Worm (Caenorhabditis elegans) whole organism, L1 larva: Measurements from ENCODE around the gene rpac-19.
A peak's percentile ranks its signal among the peaks of the same experiment; 100 is the strongest.

Experiments used
- F16B12.6 ChIP-seq: fragments of 150-350 bp; optimal IDR thresholded peaks from 2 replicates; lab custom pipeline; 2014; ENCODE audit warnings: missing biosample characterization, missing genetic modification characterization
- Y116A8C.19 ChIP-seq: sonication (generic microtip); optimal IDR thresholded peaks from 2 replicates; lab custom pipeline; 2016; ENCODE audit warnings: missing compliant biosample characterization, missing genetic modification characterization, borderline replicate concordance
- aly-2 ChIP-seq: fragments of 150-350 bp; optimal IDR thresholded peaks from 2 replicates; lab custom pipeline; 2014; ENCODE audit warnings: missing biosample characterization, missing genetic modification characterization
- ama-1 ChIP-seq: fragments of 150-350 bp; optimal IDR thresholded peaks from 2 replicates; lab custom pipeline; 2014
- blmp-1 ChIP-seq: fragments of 150-350 bp; optimal IDR thresholded peaks from 2 replicates; lab custom pipeline; 2014; ENCODE audit warnings: missing biosample characterization, missing genetic modification characterization
- ceh-63 ChIP-seq: fragments of 200-800 bp; sonication (Bioruptor generic); optimal IDR thresholded peaks from 2 replicates; lab custom pipeline; 2018; ENCODE audit warnings: mild to moderate bottlenecking, missing genetic modification characterization, missing compliant biosample characterization
- ceh-90 ChIP-seq: sonication (generic microtip); optimal IDR thresholded peaks from 2 replicates; lab custom pipeline; 2016; ENCODE audit warnings: missing genetic modification characterization, missing compliant biosample characterization
- ces-1 ChIP-seq: fragments of 150-350 bp; optimal IDR thresholded peaks from 2 replicates; lab custom pipeline; 2014; ENCODE audit warnings: missing biosample characterization, missing genetic modification reagents, missing genetic modification characterization
- dpl-1 ChIP-seq, 3 experiments: fragments of 150-350 bp in 2 of 3; sonication (generic microtip) in 1 of 3; optimal IDR thresholded peaks; 2 replicates each; lab custom pipeline; 2014 to 2017; ENCODE audit warnings: missing biosample characterization in 3 of 3, missing genetic modification characterization in 3 of 3, missing genetic modification reagents in 3 of 3
- dsc-1 ChIP-seq: sonication (generic microtip); optimal IDR thresholded peaks from 2 replicates; lab custom pipeline; 2016; ENCODE audit warnings: mild to moderate bottlenecking, missing genetic modification characterization, missing compliant biosample characterization
- efl-1 ChIP-seq, 4 experiments: fragments of 150-350 bp; optimal IDR thresholded peaks in 3 of 4; peaks in 1 of 4; 1 replicate in 1 of 4; 2 replicates in 3 of 4; lab custom pipeline; 2014; ENCODE audit warnings: missing biosample characterization in 2 of 4, missing genetic modification characterization in 2 of 4, missing genetic modification reagents in 2 of 4
- egl-27 ChIP-seq, 2 experiments: fragments of 150-350 bp in 1 of 2; sonication (generic microtip); optimal IDR thresholded peaks; 3 replicates each; lab custom pipeline; 2017 to 2018; ENCODE audit warnings: missing biosample characterization in 2 of 2, missing genetic modification characterization in 2 of 2, missing genetic modification reagents in 2 of 2
- elt-2 ChIP-seq: sonication (generic microtip); optimal IDR thresholded peaks from 2 replicates; lab custom pipeline; 2016; ENCODE audit warnings: missing genetic modification characterization, mild to moderate bottlenecking, inconsistent platforms, missing compliant biosample characterization, missing genetic modification reagents
- elt-3 ChIP-seq, 6 experiments: fragments of 150-350 bp in 1 of 6; sonication (generic microtip); optimal IDR thresholded peaks; 2 replicates each; lab custom pipeline; 2017 to 2018; ENCODE audit warnings: missing biosample characterization in 6 of 6, missing genetic modification characterization in 6 of 6, inconsistent platforms in 1 of 6
- ets-5 ChIP-seq: fragments of 200-800 bp; sonication (Bioruptor generic); IDR thresholded peaks from 2 replicates; pipeline ENCODE4 v1.3.6; 2022; ENCODE audit warnings: missing genetic modification characterization, missing compliant biosample characterization
- fkh-10 ChIP-seq: sonication (generic microtip); optimal IDR thresholded peaks from 2 replicates; lab custom pipeline; 2017; ENCODE audit warnings: missing biosample characterization, missing genetic modification reagents, missing genetic modification characterization
- grh-1 ChIP-seq: fragments of 200-800 bp; sonication (Bioruptor generic); IDR thresholded peaks from 2 replicates; pipeline ENCODE4 v1.3.6; 2022; ENCODE audit warnings: missing genetic modification reagents, missing genetic modification characterization, missing compliant biosample characterization
- lin-13 ChIP-seq: fragments of 150-350 bp; optimal IDR thresholded peaks from 2 replicates; lab custom pipeline; 2014; ENCODE audit warnings: missing biosample characterization, missing genetic modification reagents, missing genetic modification characterization
- lin-14 ChIP-seq: fragments of 200-800 bp; sonication (Bioruptor generic); optimal IDR thresholded peaks from 2 replicates; lab custom pipeline; 2018; ENCODE audit warnings: mild to moderate bottlenecking, missing genetic modification characterization, moderate library complexity, missing compliant biosample characterization
- lir-3 ChIP-seq: sonication (generic microtip); optimal IDR thresholded peaks from 2 replicates; lab custom pipeline; 2016; ENCODE audit warnings: mild to moderate bottlenecking, missing genetic modification characterization, moderate library complexity, missing compliant biosample characterization; ENCODE audit not compliant: poor library complexity
- lsy-2 ChIP-seq, 2 experiments: fragments of 150-350 bp; optimal IDR thresholded peaks; 2 replicates each; lab custom pipeline; 2014; ENCODE audit warnings: missing biosample characterization in 2 of 2, missing genetic modification characterization in 2 of 2
- mab-9 ChIP-seq: fragments of 200-800 bp; sonication (Bioruptor generic); IDR thresholded peaks from 2 replicates; pipeline ENCODE4 v1.3.6; 2022; ENCODE audit warnings: missing genetic modification reagents, missing genetic modification characterization, missing compliant biosample characterization
- mdl-1 ChIP-seq, 2 experiments: fragments of 150-350 bp; optimal IDR thresholded peaks; 2 replicates each; lab custom pipeline; 2014 to 2017; ENCODE audit warnings: missing biosample characterization in 2 of 2, missing genetic modification characterization in 2 of 2, inconsistent platforms in 1 of 2
- mef-2 ChIP-seq: fragments of 150-350 bp; optimal IDR thresholded peaks from 2 replicates; lab custom pipeline; 2014; ENCODE audit warnings: missing biosample characterization, missing genetic modification characterization
- nhr-11 ChIP-seq: fragments of 150-350 bp; optimal IDR thresholded peaks from 2 replicates; lab custom pipeline; 2014; ENCODE audit warnings: missing biosample characterization, missing genetic modification characterization
- nhr-19 ChIP-seq: fragments of 200-800 bp; sonication (Bioruptor generic); conservative IDR thresholded peaks from 2 replicates; pipeline ENCODE4 v1.3.6; 2022; ENCODE audit warnings: missing genetic modification characterization, missing compliant biosample characterization
- nhr-20 ChIP-seq: sonication (generic microtip); optimal IDR thresholded peaks from 2 replicates; lab custom pipeline; 2016; ENCODE audit warnings: mild to moderate bottlenecking, missing genetic modification characterization, missing compliant biosample characterization
- nhr-237 ChIP-seq: fragments of 150-350 bp; optimal IDR thresholded peaks from 2 replicates; lab custom pipeline; 2014; ENCODE audit warnings: missing biosample characterization, missing genetic modification characterization
- nhr-71 ChIP-seq: sonication (generic microtip); optimal IDR thresholded peaks from 2 replicates; lab custom pipeline; 2016; ENCODE audit warnings: mild to moderate bottlenecking, missing genetic modification characterization, moderate library complexity, missing compliant biosample characterization
- nhr-77 ChIP-seq: fragments of 150-350 bp; optimal IDR thresholded peaks from 2 replicates; lab custom pipeline; 2014; ENCODE audit warnings: missing biosample characterization, missing genetic modification characterization
- nhr-85 ChIP-seq: sonication (generic microtip); peaks from one replicate; lab custom pipeline; 2016; ENCODE audit warnings: missing genetic modification characterization, inconsistent platforms, missing compliant biosample characterization
- nhr-90 ChIP-seq: sonication (generic microtip); optimal IDR thresholded peaks from 2 replicates; lab custom pipeline; 2016; ENCODE audit warnings: mild to moderate bottlenecking, missing genetic modification characterization, missing compliant biosample characterization; ENCODE audit not compliant: poor library complexity
- pqm-1 ChIP-seq: sonication (generic microtip); optimal IDR thresholded peaks from 3 replicates; lab custom pipeline; 2017; ENCODE audit warnings: missing biosample characterization, missing genetic modification characterization
- rnt-1 ChIP-seq: sonication (generic microtip); optimal IDR thresholded peaks from 2 replicates; lab custom pipeline; 2016; ENCODE audit warnings: mild to moderate bottlenecking, missing genetic modification characterization, moderate library complexity, missing compliant biosample characterization
- skn-1 ChIP-seq: fragments of 150-350 bp; optimal IDR thresholded peaks from 2 replicates; lab custom pipeline; 2014; ENCODE audit warnings: missing biosample characterization, missing genetic modification characterization
- snu-23 ChIP-seq: sonication (generic microtip); optimal IDR thresholded peaks from 2 replicates; lab custom pipeline; 2016; ENCODE audit warnings: missing genetic modification characterization, missing compliant biosample characterization
- sptf-1 ChIP-seq: fragments of 150-350 bp; optimal IDR thresholded peaks from 2 replicates; lab custom pipeline; 2014; ENCODE audit warnings: missing biosample characterization, missing genetic modification characterization
- swsn-7 ChIP-seq: sonication (generic microtip); optimal IDR thresholded peaks from 2 replicates; lab custom pipeline; 2016; ENCODE audit warnings: missing genetic modification characterization, missing compliant biosample characterization
- tlp-1 ChIP-seq: fragments of 150-350 bp; optimal IDR thresholded peaks from 2 replicates; lab custom pipeline; 2014; ENCODE audit warnings: missing biosample characterization, missing genetic modification characterization
- unc-130 ChIP-seq: fragments of 150-350 bp; optimal IDR thresholded peaks from 2 replicates; lab custom pipeline; 2017; ENCODE audit warnings: missing biosample characterization, missing genetic modification characterization, inconsistent platforms
- unc-86 ChIP-seq: sonication (generic microtip); optimal IDR thresholded peaks from 2 replicates; lab custom pipeline; 2016; ENCODE audit warnings: missing genetic modification characterization, missing compliant biosample characterization
- vab-15 ChIP-seq: sonication (generic microtip); optimal IDR thresholded peaks from 2 replicates; lab custom pipeline; 2017; ENCODE audit warnings: missing genotype, mild to moderate bottlenecking, missing genetic modification characterization, missing compliant biosample characterization
- zag-1 ChIP-seq: fragments of 150-350 bp; optimal IDR thresholded peaks from 2 replicates; lab custom pipeline; 2014; ENCODE audit warnings: missing biosample characterization, missing genetic modification characterization
- zip-4 ChIP-seq: fragments of 200-800 bp; sonication (Bioruptor generic); optimal IDR thresholded peaks from 2 replicates; lab custom pipeline; 2018; ENCODE audit warnings: mild to moderate bottlenecking, missing genetic modification characterization, moderate library complexity, missing compliant biosample characterization
- ztf-4 ChIP-seq: fragments of 150-350 bp; optimal IDR thresholded peaks from 2 replicates; lab custom pipeline; 2014; ENCODE audit warnings: missing biosample characterization, missing genetic modification characterization

Gene rpac-19

ce11 chrIII:9626602-9627001, 3.1 kb downstream of the rpac-19 start:
- no peak for TF ChIP-seq vab-15
- no peak for TF ChIP-seq lsy-2 (tag; optimal IDR thresholded peaks at IDR 0.05; lab: Kevin White, UChicago)
- TF ChIP-seq rnt-1 = peak; percentile 19

DNA sequence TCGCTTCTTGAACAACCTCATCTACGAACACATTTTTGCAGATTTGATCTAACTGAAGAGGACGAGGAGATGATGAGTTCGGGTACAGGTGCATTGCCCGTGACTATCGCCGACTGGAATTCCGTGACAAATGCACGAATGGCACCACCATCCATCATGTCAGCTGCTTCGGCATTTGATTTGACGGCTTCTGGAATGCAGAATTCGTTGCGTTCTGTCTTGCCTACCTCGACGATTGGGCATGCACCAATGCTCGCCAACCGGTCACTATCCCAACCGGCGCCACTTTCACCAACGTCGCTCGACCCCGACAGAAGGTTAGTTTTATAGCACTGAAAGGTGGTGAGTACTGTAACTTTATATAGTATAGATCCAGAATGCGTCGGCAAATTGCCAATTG, 6.2 kb downstream of the rpac-19 start:
- TF ChIP-seq ceh-63 (GFP tag; lab: Kevin White, UChicago) (peak; percentile 43), Y116A8C.19 (no peak), lir-3 (tag; lab: Kevin White, UChicago) (no peak)

ce11 chrIII:9621840-9622525, 7.7 kb downstream of the rpac-19 start:
- TF ChIP-seq unc-130 (tag; lab: Kevin White, UChicago) (no peak), rnt-1 (peak; percentile 33), lin-14 (GFP tag; lab: Kevin White, UChicago) (peak; percentile 33), ets-5 (no peak), zag-1 (tag; lab: Kevin White, UChicago) (no peak), nhr-77 (tag; lab: Kevin White, UChicago) (no peak), efl-1 (optimal IDR thresholded peaks at IDR 0.05; lab: Kevin White, UChicago) (no peak), efl-1 (GFP tag; optimal IDR thresholded peaks at IDR 0.05 in 1 of 2; lab: Kevin White, UChicago) (peak in 1 of 2 experiments; percentile 90), nhr-11 (tag; lab: Kevin White, UChicago) (no peak), nhr-90 (tag; lab: Kevin White, UChicago) (no peak), dpl-1 (GFP tag; optimal IDR thresholded peaks at IDR 0.05; lab: Kevin White, UChicago) (peak in 1 of 3 experiments; percentile 1), elt-2 (tag; lab: Kevin White, UChicago) (peak; percentile 77), pqm-1 (peak; percentile 83), blmp-1 (tag; lab: Kevin White, UChicago) (no peak), ama-1 (lab: Kevin White, UChicago) (no peak), nhr-71 (tag; lab: Kevin White, UChicago) (peak; percentile 54), nhr-85 (peak; percentile 60), dsc-1 (tag; lab: Kevin White, UChicago) (no peak), lsy-2 (tag; optimal IDR thresholded peaks at IDR 0.05; lab: Kevin White, UChicago) (peak in 1 of 2 experiments; percentile 27), snu-23 (peak; percentile 51), nhr-19 (0 out of 2 replicates have a peak, but pooled peaks have one; percentile 1), zip-4 (no peak)

ce11 chrIII:9620148-9620547, 9.5 kb downstream of the rpac-19 start:
- TF ChIP-seq tlp-1 (tag; lab: Kevin White, UChicago) (no peak), unc-130 (tag; lab: Kevin White, UChicago) (peak; percentile 30), mab-9 (peak; percentile 29; the same call in 1 of the 2 replicates), snu-23 (peak; percentile 69), mef-2 (tag; lab: Kevin White, UChicago) (no peak), aly-2 (tag; lab: Kevin White, UChicago) (no peak), F16B12.6 (tag; lab: Kevin White, UChicago) (no peak), swsn-7 (tag; lab: Kevin White, UChicago) (peak; percentile 32), efl-1 (optimal IDR thresholded peaks at IDR 0.05; lab: Kevin White, UChicago) (peak; percentile 27 to 37), efl-1 (GFP tag; optimal IDR thresholded peaks at IDR 0.05 in 1 of 2; lab: Kevin White, UChicago) (peak; percentile 22 to 91), dpl-1 (GFP tag; optimal IDR thresholded peaks at IDR 0.05; lab: Kevin White, UChicago) (peak in 2 of 3 experiments; percentile 8 to 22), ceh-90 (tag; lab: Kevin White, UChicago) (no peak), egl-27 (tag; optimal IDR thresholded peaks at IDR 0.05; lab: Kevin White, UChicago) (no peak), nhr-237 (no peak), ztf-4 (tag; lab: Kevin White, UChicago) (peak; percentile 19), mdl-1 (tag; optimal IDR thresholded peaks at IDR 0.05; lab: Kevin White, UChicago) (peak in 1 of 2 experiments; percentile 46), nhr-77 (tag; lab: Kevin White, UChicago) (no peak), nhr-20 (tag; lab: Kevin White, UChicago) (peak; percentile 43), skn-1 (tag; lab: Kevin White, UChicago) (no peak), unc-86 (tag; lab: Kevin White, UChicago) (no peak), nhr-90 (tag; lab: Kevin White, UChicago) (peak; percentile 18), sptf-1 (tag; lab: Kevin White, UChicago) (no peak), fkh-10 (GFP tag; lab: Kevin White, UChicago) (no peak), zip-4 (no peak), ces-1 (GFP tag; lab: Kevin White, UChicago) (no peak), lin-13 (GFP tag; lab: Kevin White, UChicago) (peak; percentile 57), grh-1 (GFP tag; lab: Robert Waterston, UW) (no peak), Y116A8C.19 (no peak), nhr-19 (peak; percentile 68), elt-3 (tag; optimal IDR thresholded peaks at IDR 0.05; lab: Kevin White, UChicago) (no peak)
